Worm (Caenorhabditis elegans) whole organism, young adult: ENCODE measurements around the gene twk-8.

Experiments used
- B0261.1 ChIP-seq: sonication (generic microtip); optimal IDR thresholded peaks from 2 replicates; lab custom pipeline; 2016; ENCODE audit warnings: mild to moderate bottlenecking, missing genetic modification characterization, moderate library complexity, missing compliant biosample characterization
- D2030.7 ChIP-seq: fragments of 200-800 bp; sonication (Bioruptor generic); IDR thresholded peaks from 2 replicates; pipeline ENCODE4 v1.3.6; 2022; ENCODE audit warnings: missing genetic modification reagents, missing genetic modification characterization, missing compliant biosample characterization
- F22D6.2 ChIP-seq: sonication (generic microtip); optimal IDR thresholded peaks from 2 replicates; lab custom pipeline; 2016; ENCODE audit warnings: mild to moderate bottlenecking, missing genetic modification characterization, missing compliant biosample characterization
- F37B4.10 ChIP-seq: fragments of 200-800 bp; sonication (Bioruptor generic); IDR thresholded peaks from 2 replicates; pipeline ENCODE4 v1.3.6; 2022; ENCODE audit warnings: missing genetic modification characterization, missing compliant biosample characterization
- F49E8.2 ChIP-seq: sonication (generic microtip); optimal IDR thresholded peaks from 3 replicates; lab custom pipeline; 2017; ENCODE audit warnings: missing genetic modification characterization, mild to moderate bottlenecking, missing compliant biosample characterization, antibody characterized with exemption, moderate library complexity; ENCODE audit not compliant: insufficient read depth
- F52B5.7 ChIP-seq: sonication (generic microtip); optimal IDR thresholded peaks from 2 replicates; lab custom pipeline; 2016; ENCODE audit warnings: mild to moderate bottlenecking, missing genetic modification characterization, missing compliant biosample characterization
- T07F8.4 ChIP-seq: sonication (generic microtip); optimal IDR thresholded peaks from 2 replicates; lab custom pipeline; 2016; ENCODE audit warnings: mild to moderate bottlenecking, missing genetic modification characterization, moderate library complexity, missing compliant biosample characterization
- Y56A3A.18 ChIP-seq: fragments of 200-800 bp; sonication (Bioruptor generic); IDR thresholded peaks from 2 replicates; pipeline ENCODE4 v1.3.6; 2022; ENCODE audit warnings: missing genetic modification reagents, missing genetic modification characterization, missing compliant biosample characterization
- Y79H2A.3 ChIP-seq: fragments of 200-800 bp; sonication (Bioruptor generic); conservative IDR thresholded peaks from 2 replicates; pipeline ENCODE4 v1.3.6; 2022; ENCODE audit warnings: missing genetic modification reagents, missing genetic modification characterization, missing compliant biosample characterization
- akir-1 ChIP-seq: fragments of 200-800 bp; sonication (Bioruptor generic); optimal IDR thresholded peaks from 2 replicates; lab custom pipeline; 2018; ENCODE audit warnings: mild to moderate bottlenecking, missing genetic modification characterization, moderate library complexity, missing compliant biosample characterization
- aptf-3 ChIP-seq: fragments of 200-800 bp; sonication (Bioruptor generic); IDR thresholded peaks from 2 replicates; pipeline ENCODE4 v1.3.6; 2022; ENCODE audit warnings: missing genetic modification characterization, missing compliant biosample characterization
- attf-5 ChIP-seq: fragments of 200-800 bp; sonication (Bioruptor generic); optimal IDR thresholded peaks from 2 replicates; lab custom pipeline; 2018; ENCODE audit warnings: mild to moderate bottlenecking, missing genetic modification characterization, missing compliant biosample characterization
- bed-2 ChIP-seq: fragments of 200-800 bp; sonication (Bioruptor generic); IDR thresholded peaks from 2 replicates; pipeline ENCODE4 v1.3.6; 2022; ENCODE audit warnings: missing genetic modification reagents, missing genetic modification characterization, missing compliant biosample characterization
- cebp-1 ChIP-seq, 2 experiments: fragments of 200-800 bp in 1 of 2; sonication (Bioruptor generic) in 1 of 2; sonication (generic microtip) in 1 of 2; IDR thresholded peaks in 1 of 2; optimal IDR thresholded peaks in 1 of 2; 2 replicates each; pipeline versions ENCODE4 v1.3.6 to Lab custom; 2017 to 2022; ENCODE audit warnings: missing compliant biosample characterization in 2 of 2, missing genetic modification characterization in 2 of 2, mild to moderate bottlenecking in 1 of 2, missing genetic modification reagents in 1 of 2, moderate library complexity in 1 of 2
- cebp-2 ChIP-seq: fragments of 200-800 bp; sonication (Bioruptor generic); IDR thresholded peaks from 2 replicates; pipeline ENCODE4 v1.3.6; 2022; ENCODE audit warnings: missing genetic modification characterization, missing compliant biosample characterization
- ceh-100 ChIP-seq: fragments of 200-800 bp; sonication (Bioruptor generic); IDR thresholded peaks from 2 replicates; pipeline ENCODE4 v1.3.6; 2022; ENCODE audit warnings: missing genetic modification reagents, missing genetic modification characterization, missing compliant biosample characterization
- ceh-79 ChIP-seq: sonication (generic microtip); optimal IDR thresholded peaks from 2 replicates; lab custom pipeline; 2017; ENCODE audit warnings: mild to moderate bottlenecking, missing genetic modification characterization, missing compliant biosample characterization
- ceh-91 ChIP-seq: fragments of 200-800 bp; sonication (Bioruptor generic); IDR thresholded peaks from 2 replicates; pipeline ENCODE4 v1.3.6; 2022; ENCODE audit warnings: missing genetic modification reagents, missing genetic modification characterization, missing compliant biosample characterization
- die-1 ChIP-seq: sonication (generic microtip); optimal IDR thresholded peaks from 2 replicates; lab custom pipeline; 2016; ENCODE audit warnings: missing genotype, mild to moderate bottlenecking, missing genetic modification characterization, missing compliant biosample characterization
- dox-1 ChIP-seq: fragments of 200-800 bp; sonication (Bioruptor generic); IDR thresholded peaks from 2 replicates; pipeline ENCODE4 v1.3.6; 2022; ENCODE audit warnings: missing genetic modification reagents, missing genetic modification characterization, missing compliant biosample characterization
- egl-44 ChIP-seq: fragments of 200-800 bp; sonication (Bioruptor generic); IDR thresholded peaks from 2 replicates; pipeline ENCODE4 v1.3.6; 2022; ENCODE audit warnings: missing genetic modification reagents, missing genetic modification characterization, missing compliant biosample characterization
- hlh-26 ChIP-seq: fragments of 200-800 bp; sonication (Bioruptor generic); conservative IDR thresholded peaks from 2 replicates; pipeline ENCODE4 v1.3.6; 2022; ENCODE audit warnings: missing genetic modification reagents, missing genetic modification characterization, missing compliant biosample characterization
- hmg-1.2 ChIP-seq: fragments of 200-800 bp; sonication (Bioruptor generic); IDR thresholded peaks from 2 replicates; pipeline ENCODE4 v1.3.6; 2022; ENCODE audit warnings: missing genetic modification reagents, missing genetic modification characterization, missing compliant biosample characterization
- hrde-1 ChIP-seq: sonication (generic microtip); optimal IDR thresholded peaks from 2 replicates; lab custom pipeline; 2016; ENCODE audit warnings: missing genetic modification characterization, mild to moderate bottlenecking, missing compliant biosample characterization, moderate library complexity, missing genotype, missing genetic modification reagents, borderline replicate concordance
- lag-1 ChIP-seq: fragments of 200-800 bp; sonication (Bioruptor generic); IDR thresholded peaks from 2 replicates; pipeline ENCODE4 v1.3.6; 2022; ENCODE audit warnings: missing genetic modification reagents, missing genetic modification characterization, missing compliant biosample characterization
- lin-26 ChIP-seq: fragments of 200-800 bp; sonication (Bioruptor generic); IDR thresholded peaks from 2 replicates; pipeline ENCODE4 v1.3.6; 2022; ENCODE audit warnings: missing genetic modification reagents, missing genetic modification characterization, missing compliant biosample characterization
- lin-40 ChIP-seq: sonication (generic microtip); optimal IDR thresholded peaks from 2 replicates; lab custom pipeline; 2016; ENCODE audit warnings: missing genetic modification characterization, mild to moderate bottlenecking, missing compliant biosample characterization, missing genotype, missing genetic modification reagents
- lsy-27 ChIP-seq: sonication (generic microtip); optimal IDR thresholded peaks from 2 replicates; lab custom pipeline; 2017; ENCODE audit warnings: missing genetic modification characterization, mild to moderate bottlenecking, missing compliant biosample characterization, antibody characterized with exemption, missing genotype, borderline replicate concordance; ENCODE audit not compliant: insufficient read depth
- mcd-1 ChIP-seq: fragments of 200-800 bp; sonication (Bioruptor generic); IDR thresholded peaks from 2 replicates; pipeline ENCODE4 v1.3.6; 2022; ENCODE audit warnings: missing genetic modification reagents, missing genetic modification characterization, missing compliant biosample characterization
- mes-4 ChIP-seq: sonication (generic microtip); optimal IDR thresholded peaks from 2 replicates; lab custom pipeline; 2016; ENCODE audit warnings: missing genotype, missing genetic modification characterization, missing compliant biosample characterization
- nfya-1 ChIP-seq: sonication (generic microtip); optimal IDR thresholded peaks from 2 replicates; lab custom pipeline; 2017; ENCODE audit warnings: antibody characterized with exemption, missing compliant biosample characterization, missing genetic modification characterization, borderline replicate concordance; ENCODE audit not compliant: insufficient read depth
- nfya-2 ChIP-seq: fragments of 200-800 bp; sonication (Bioruptor generic); IDR thresholded peaks from 2 replicates; pipeline ENCODE4 v1.3.6; 2022; ENCODE audit warnings: missing genetic modification reagents, missing genetic modification characterization, missing compliant biosample characterization
- nfyb-1 ChIP-seq: fragments of 200-800 bp; sonication (Bioruptor generic); IDR thresholded peaks from 2 replicates; pipeline ENCODE4 v1.3.6; 2022; ENCODE audit warnings: missing genetic modification reagents, missing genetic modification characterization, missing compliant biosample characterization
- nhr-80 ChIP-seq: sonication (generic microtip); optimal IDR thresholded peaks from 2 replicates; lab custom pipeline; 2016; ENCODE audit warnings: missing genetic modification characterization, missing compliant biosample characterization
- nhr-90 ChIP-seq: sonication (generic microtip); optimal IDR thresholded peaks from 2 replicates; lab custom pipeline; 2016; ENCODE audit warnings: missing genotype, mild to moderate bottlenecking, missing genetic modification characterization, missing compliant biosample characterization
- sea-2 ChIP-seq: fragments of 200-800 bp; sonication (Bioruptor generic); IDR thresholded peaks from 2 replicates; pipeline ENCODE4 v1.3.6; 2022; ENCODE audit warnings: missing genetic modification characterization, missing compliant biosample characterization
- snpc-1.3 ChIP-seq: sonication (generic microtip); optimal IDR thresholded peaks from 2 replicates; lab custom pipeline; 2017; ENCODE audit warnings: missing genetic modification characterization, mild to moderate bottlenecking, missing compliant biosample characterization, antibody characterized with exemption, moderate library complexity, missing genotype, missing genetic modification reagents; ENCODE audit not compliant: insufficient read depth
- snpc-4 ChIP-seq, 5 experiments: fragments of 150-350 bp in 1 of 5; sonication (generic microtip) in 4 of 5; optimal IDR thresholded peaks; 2 replicates each; lab custom pipeline; 2014 to 2018; ENCODE audit warnings: missing genetic modification characterization in 5 of 5, missing biosample characterization in 3 of 5, antibody characterized with exemption in 2 of 5, mild to moderate bottlenecking in 2 of 5, missing compliant biosample characterization in 2 of 5, missing genotype in 2 of 5, moderate library complexity in 2 of 5, missing genetic modification reagents in 1 of 5
- somi-1 ChIP-seq: fragments of 200-800 bp; sonication (Bioruptor generic); optimal IDR thresholded peaks from 2 replicates; lab custom pipeline; 2018; ENCODE audit warnings: mild to moderate bottlenecking, missing genetic modification characterization, missing compliant biosample characterization
- tbp1 ChIP-seq: fragments of 200-800 bp; sonication (Bioruptor generic); optimal IDR thresholded peaks from 2 replicates; lab custom pipeline; 2018; ENCODE audit warnings: mild to moderate bottlenecking, missing genetic modification characterization, missing compliant biosample characterization
- tlf-1 ChIP-seq: fragments of 200-800 bp; sonication (Bioruptor generic); optimal IDR thresholded peaks from 2 replicates; lab custom pipeline; 2018; ENCODE audit warnings: mild to moderate bottlenecking, missing genetic modification characterization, missing compliant biosample characterization
- xnd-1 ChIP-seq: sonication (generic microtip); optimal IDR thresholded peaks from 2 replicates; lab custom pipeline; 2016; ENCODE audit warnings: missing genotype, missing genetic modification reagents, missing genetic modification characterization, missing compliant biosample characterization
- zfh-2 ChIP-seq: fragments of 200-800 bp; sonication (Bioruptor generic); conservative IDR thresholded peaks from 2 replicates; pipeline ENCODE4 v1.3.6; 2022; ENCODE audit warnings: missing genetic modification reagents, missing genetic modification characterization, missing compliant biosample characterization

The twk-8 gene

ce11 chrIV:9120220-9120619 is 38.1 kb downstream of the twk-8 start:
- TF ChIP-seq ceh-100 (GFP tag; lab: Robert Waterston, UW) (no peak), tbp1 (GFP tag; lab: Kevin White, UChicago) (no peak), egl-44 (GFP tag; lab: Robert Waterston, UW) (no peak), T07F8.4 (no peak), hlh-26 (GFP tag; lab: Robert Waterston, UW) (no peak), ceh-79 (no peak), nhr-90 (tag; lab: Kevin White, UChicago) (no peak), lin-26 (GFP tag; lab: Robert Waterston, UW) (no peak), Y79H2A.3 (no peak), somi-1 (GFP tag; lab: Kevin White, UChicago) (no peak), D2030.7 (GFP tag; lab: Robert Waterston, UW) (no peak)
- TF ChIP-seq, all 124 proteins: peak for 0

DNA sequence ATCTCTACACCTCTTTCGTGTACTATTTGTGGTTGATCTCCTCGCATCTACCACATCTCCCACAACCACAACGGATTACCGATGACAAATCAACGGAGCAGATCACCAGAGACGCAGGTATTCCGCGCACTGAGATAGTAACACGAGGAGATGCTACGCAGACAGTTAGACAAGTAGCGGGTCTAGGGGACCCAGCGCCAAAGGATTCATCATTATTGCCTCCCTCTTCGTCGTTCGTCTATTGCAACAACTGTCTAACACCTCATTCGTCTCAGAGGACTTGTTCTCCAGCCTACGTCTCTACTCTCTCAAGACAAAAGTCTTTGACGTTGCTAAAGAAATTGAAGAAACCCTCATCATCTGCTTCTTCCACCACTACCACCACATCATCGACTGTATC is 39.4 kb downstream of the twk-8 start:
- TF ChIP-seq lin-40: peak; percentile 16
- no peak for TF ChIP-seq bed-2
- no peak for TF ChIP-seq Y56A3A.18 (GFP tag; lab: Robert Waterston, UW)
- TF ChIP-seq tbp1 (GFP tag; lab: Kevin White, UChicago): no peak
- no peak for TF ChIP-seq ceh-79
- TF ChIP-seq attf-5: peak; percentile 8
- TF ChIP-seq mcd-1 (GFP tag; lab: Robert Waterston, UW): 0 out of 2 replicates have a peak, but pooled peaks have one; percentile 20
- no peak for TF ChIP-seq snpc-4 (GFP tag; optimal IDR thresholded peaks at IDR 0.05; lab: Kevin White, UChicago)
- TF ChIP-seq snpc-4 (tag; optimal IDR thresholded peaks at IDR 0.05; lab: Kevin White, UChicago): no peak
- peak; percentile 50; the same call in 1 of the 2 replicates for TF ChIP-seq hmg-1.2 (GFP tag; lab: Robert Waterston, UW)

ce11 chrIV:9130605-9131004 is 48.5 kb downstream of the twk-8 start:
- TF ChIP-seq dox-1 (GFP tag; lab: Robert Waterston, UW) (no peak), lsy-27 (tag; lab: Kevin White, UChicago) (no peak), snpc-1.3 (tag; lab: Kevin White, UChicago) (no peak), akir-1 (GFP tag; lab: Kevin White, UChicago) (no peak), hrde-1 (no peak), aptf-3 (GFP tag; lab: Robert Waterston, UW) (no peak), tlf-1 (GFP tag; lab: Kevin White, UChicago) (no peak), ceh-79 (no peak), mes-4 (tag; lab: Kevin White, UChicago) (no peak), nhr-80 (tag; lab: Kevin White, UChicago) (no peak), lag-1 (GFP tag; lab: Robert Waterston, UW) (no peak), egl-44 (GFP tag; lab: Robert Waterston, UW) (no peak), F22D6.2 (tag; lab: Kevin White, UChicago) (no peak), ceh-100 (GFP tag; lab: Robert Waterston, UW) (no peak), sea-2 (GFP tag; lab: Robert Waterston, UW) (no peak), F49E8.2 (tag; lab: Kevin White, UChicago) (peak; percentile 13), xnd-1 (tag; lab: Kevin White, UChicago) (no peak), cebp-1 (GFP tag; IDR thresholded peaks at IDR 0.05; lab: Robert Waterston, UW) (no peak), cebp-1 (tag; optimal IDR thresholded peaks at IDR 0.05; lab: Kevin White, UChicago) (no peak), nfyb-1 (GFP tag; lab: Robert Waterston, UW) (no peak), ceh-91 (no peak), die-1 (no peak), B0261.1 (tag; lab: Kevin White, UChicago) (no peak), cebp-2 (GFP tag; lab: Robert Waterston, UW) (no peak), F37B4.10 (no peak), somi-1 (GFP tag; lab: Kevin White, UChicago) (no peak), zfh-2 (no peak), D2030.7 (GFP tag; lab: Robert Waterston, UW) (peak; percentile 50; the same call in 1 of the 2 replicates), nfya-1 (no peak), nfya-2 (GFP tag; lab: Robert Waterston, UW) (no peak), F52B5.7 (tag; lab: Kevin White, UChicago) (no peak), nhr-90 (tag; lab: Kevin White, UChicago) (no peak), tbp1 (GFP tag; lab: Kevin White, UChicago) (peak; percentile 72)
